Fruit fly (Drosophila melanogaster) whole organism, embryonic: ENCODE data around the gene Lasp.
A peak's percentile ranks its signal among the peaks of the same experiment; 100 is the strongest.

Source experiments
- Ada2b ChIP-seq: fragments of 200-800 bp; sonication (Bioruptor generic); IDR thresholded peaks from 2 replicates; pipeline ENCODE4 v1.3.6; 2022; ENCODE audit warnings: missing biosample characterization, missing genetic modification characterization
- Atf3 ChIP-seq: fragments of 200-800 bp; sonication (Bioruptor generic); optimal IDR thresholded peaks from 3 replicates; lab custom pipeline; 2016; ENCODE audit warnings: missing biosample characterization, missing genetic modification characterization
- Bteb2 ChIP-seq: fragments of 200-800 bp; sonication (Bioruptor generic); optimal IDR thresholded peaks from 2 replicates; lab custom pipeline; 2016; ENCODE audit warnings: missing biosample characterization, missing genetic modification characterization
- CG10209 ChIP-seq: fragments of 200-800 bp; sonication (Bioruptor generic); optimal IDR thresholded peaks from 3 replicates; lab custom pipeline; 2017; ENCODE audit warnings: missing biosample characterization, mild to moderate bottlenecking, missing genetic modification characterization, missing genetic modification reagents
- CG10462 ChIP-seq: fragments of 200-800 bp; sonication (Bioruptor generic); optimal IDR thresholded peaks from 2 replicates; lab custom pipeline; 2016; ENCODE audit warnings: missing biosample characterization, missing genetic modification characterization
- CG10654 ChIP-seq: fragments of 200-800 bp; sonication (Bioruptor generic); optimal IDR thresholded peaks from 2 replicates; lab custom pipeline; 2016; ENCODE audit warnings: missing biosample characterization, missing genetic modification characterization
- CG10959 ChIP-seq: fragments of 200-800 bp; sonication (Bioruptor generic); IDR thresholded peaks from 2 replicates; pipeline ENCODE4 v1.3.6; 2022; ENCODE audit warnings: missing biosample characterization, missing genetic modification characterization
- CG11456 ChIP-seq: fragments of 200-800 bp; sonication (Bioruptor generic); IDR thresholded peaks from 3 replicates; pipeline ENCODE4 v1.3.6; 2022; ENCODE audit warnings: missing biosample characterization, missing genetic modification characterization
- CG12219 ChIP-seq: fragments of 200-800 bp; sonication (Bioruptor generic); optimal IDR thresholded peaks from 3 replicates; lab custom pipeline; 2018; ENCODE audit warnings: missing biosample characterization, mild to moderate bottlenecking, missing genetic modification characterization
- CG12299 ChIP-seq: fragments of 200-800 bp; sonication (Bioruptor generic); optimal IDR thresholded peaks from 2 replicates; lab custom pipeline; 2018; ENCODE audit warnings: missing biosample characterization, mild to moderate bottlenecking, missing genetic modification characterization
- CG15011 ChIP-seq: fragments of 200-800 bp; sonication (Bioruptor generic); optimal IDR thresholded peaks from 3 replicates; lab custom pipeline; 2018; ENCODE audit warnings: missing biosample characterization, mild to moderate bottlenecking, missing genetic modification characterization
- CG15073 ChIP-seq: fragments of 200-800 bp; sonication (Bioruptor generic); optimal IDR thresholded peaks from 2 replicates; lab custom pipeline; 2016; ENCODE audit warnings: missing biosample characterization, missing genetic modification characterization
- CG17612 ChIP-seq: fragments of 200-800 bp; sonication (Bioruptor generic); IDR thresholded peaks from 2 replicates; pipeline ENCODE4 v1.3.6; 2022; ENCODE audit warnings: missing biosample characterization, missing genetic modification characterization
- CG1832 ChIP-seq: fragments of 200-800 bp; sonication (Bioruptor generic); optimal IDR thresholded peaks from 2 replicates; lab custom pipeline; 2017; ENCODE audit warnings: missing biosample characterization, mild to moderate bottlenecking, missing genetic modification characterization, inconsistent platforms
- CG18476 ChIP-seq: fragments of 200-800 bp; sonication (Bioruptor generic); optimal IDR thresholded peaks from 2 replicates; lab custom pipeline; 2016; ENCODE audit warnings: missing biosample characterization, mild to moderate bottlenecking, missing genetic modification characterization
- CG30431 ChIP-seq: fragments of 200-800 bp; sonication (Bioruptor generic); optimal IDR thresholded peaks from 2 replicates; lab custom pipeline; 2017; ENCODE audit warnings: missing biosample characterization, missing genetic modification characterization
- CG33213 ChIP-seq: fragments of 200-800 bp; sonication (Bioruptor generic); optimal IDR thresholded peaks from 3 replicates; lab custom pipeline; 2016; ENCODE audit warnings: missing biosample characterization, missing genetic modification characterization
- CG3838 ChIP-seq: fragments of 200-800 bp; sonication (Bioruptor generic); optimal IDR thresholded peaks from 3 replicates; lab custom pipeline; 2016; ENCODE audit warnings: missing biosample characterization, missing genetic modification characterization
- CG4617 ChIP-seq: fragments of 200-800 bp; sonication (Bioruptor generic); optimal IDR thresholded peaks from 3 replicates; lab custom pipeline; 2016; ENCODE audit warnings: missing biosample characterization, missing genetic modification characterization, borderline replicate concordance
- CG5953 ChIP-seq: fragments of 200-800 bp; sonication (Bioruptor generic); IDR thresholded peaks from 2 replicates; pipeline ENCODE4 v1.3.6; 2022; ENCODE audit warnings: missing biosample characterization, missing genetic modification characterization
- CG6813 ChIP-seq: fragments of 200-800 bp; sonication (Bioruptor generic); optimal IDR thresholded peaks from 2 replicates; lab custom pipeline; 2017; ENCODE audit warnings: missing biosample characterization, missing genetic modification characterization, mild to moderate bottlenecking, moderate library complexity, missing genetic modification reagents
- CG7357 ChIP-seq: fragments of 200-800 bp; sonication (Bioruptor generic); IDR thresholded peaks from 3 replicates; pipeline ENCODE4 v1.3.6; 2022; ENCODE audit warnings: missing biosample characterization, missing genetic modification characterization
- CG8388 ChIP-seq: fragments of 200-800 bp; sonication (Bioruptor generic); optimal IDR thresholded peaks from 2 replicates; lab custom pipeline; 2019; ENCODE audit warnings: missing biosample characterization, mild to moderate bottlenecking, missing genetic modification characterization, moderate library complexity
- CG9876 ChIP-seq: fragments of 200-800 bp; sonication (Bioruptor generic); optimal IDR thresholded peaks from 2 replicates; lab custom pipeline; 2016; ENCODE audit warnings: missing biosample characterization, missing genetic modification characterization
- Dbx ChIP-seq: fragments of 200-800 bp; sonication (Bioruptor generic); IDR thresholded peaks from 3 replicates; pipeline ENCODE4 v1.3.6; 2022; ENCODE audit warnings: missing biosample characterization, missing genetic modification characterization
- Doc2 ChIP-seq: fragments of 200-800 bp; sonication (Bioruptor generic); IDR thresholded peaks from 2 replicates; pipeline ENCODE4 v1.3.6; 2022; ENCODE audit warnings: missing biosample characterization, missing genetic modification characterization
- Gug ChIP-seq: fragments of 200-800 bp; sonication (Bioruptor generic); IDR thresholded peaks from 4 replicates; pipeline ENCODE4 v1.3.6; 2022; ENCODE audit warnings: missing biosample characterization, missing genetic modification characterization
- HHEX ChIP-seq: fragments of 200-800 bp; sonication (Bioruptor generic); optimal IDR thresholded peaks from 3 replicates; lab custom pipeline; 2017; ENCODE audit warnings: missing biosample characterization, mild to moderate bottlenecking, missing genetic modification characterization, missing genetic modification reagents
- Hr39 ChIP-seq: fragments of >200 bp; optimal IDR thresholded peaks from 2 replicates; lab custom pipeline; 2017
- Med ChIP-seq: fragments of 200-800 bp; sonication (Bioruptor generic); peaks from one replicate; lab custom pipeline; 2016; ENCODE audit warnings: missing biosample characterization, missing genetic modification characterization, mild to moderate bottlenecking, inconsistent platforms, moderate library complexity
- Meics ChIP-seq: fragments of 200-800 bp; sonication (Bioruptor generic); optimal IDR thresholded peaks from 2 replicates; lab custom pipeline; 2017; ENCODE audit warnings: missing biosample characterization, mild to moderate bottlenecking, missing genetic modification characterization
- Taf1 ChIP-seq: fragments of 200-800 bp; sonication (Bioruptor generic); IDR thresholded peaks from 2 replicates; pipeline ENCODE4 v1.3.6; 2022; ENCODE audit warnings: missing biosample characterization, missing genetic modification characterization
- ac ChIP-seq: fragments of 200-800 bp; sonication (Bioruptor generic); optimal IDR thresholded peaks from 3 replicates; lab custom pipeline; 2017; ENCODE audit warnings: missing biosample characterization, mild to moderate bottlenecking, missing genetic modification characterization
- chn ChIP-seq: fragments of 200-800 bp; sonication (Bioruptor generic); optimal IDR thresholded peaks from 2 replicates; lab custom pipeline; 2016; ENCODE audit warnings: missing biosample characterization, missing genetic modification characterization
- ci ChIP-seq: fragments of 200-800 bp; sonication (Bioruptor generic); IDR thresholded peaks from 3 replicates; pipeline ENCODE4 v1.3.6; 2022; ENCODE audit warnings: missing biosample characterization, missing genetic modification characterization
- croc ChIP-seq: fragments of 200-800 bp; sonication (Bioruptor generic); conservative IDR thresholded peaks from 3 replicates; pipeline ENCODE4 v1.3.6; 2022; ENCODE audit warnings: missing biosample characterization, missing genetic modification characterization
- esg ChIP-seq: fragments of 200-800 bp; sonication (Bioruptor generic); conservative IDR thresholded peaks from 2 replicates; pipeline ENCODE4 v1.3.6; 2022; ENCODE audit warnings: missing biosample characterization, missing genetic modification characterization
- gce ChIP-seq: fragments of 200-800 bp; sonication (Bioruptor generic); IDR thresholded peaks from 3 replicates; pipeline ENCODE4 v1.3.6; 2022; ENCODE audit warnings: missing biosample characterization, missing genetic modification characterization
- grn ChIP-seq: fragments of 200-800 bp; sonication (Bioruptor generic); optimal IDR thresholded peaks from 3 replicates; lab custom pipeline; 2017; ENCODE audit warnings: missing biosample characterization, missing genetic modification characterization
- luna ChIP-seq: fragments of 200-800 bp; sonication (Bioruptor generic); optimal IDR thresholded peaks from 2 replicates; lab custom pipeline; 2016; ENCODE audit warnings: missing biosample characterization, missing genetic modification characterization
- pnt ChIP-seq: fragments of 200-800 bp; sonication (Bioruptor generic); optimal IDR thresholded peaks from 3 replicates; lab custom pipeline; 2016; ENCODE audit warnings: missing biosample characterization, missing genetic modification characterization
- rib ChIP-seq: fragments of 200-800 bp; sonication (Bioruptor generic); IDR thresholded peaks from 2 replicates; pipeline ENCODE4 v1.3.6; 2022; ENCODE audit warnings: missing biosample characterization, missing genetic modification characterization
- salm ChIP-seq: fragments of 200-800 bp; sonication (Bioruptor generic); optimal IDR thresholded peaks from 2 replicates; lab custom pipeline; 2018; ENCODE audit warnings: missing biosample characterization, mild to moderate bottlenecking, missing genetic modification characterization
- schlank ChIP-seq: fragments of 200-800 bp; sonication (Bioruptor generic); optimal IDR thresholded peaks from 2 replicates; lab custom pipeline; 2018; ENCODE audit warnings: missing biosample characterization, mild to moderate bottlenecking, missing genetic modification characterization
- sd ChIP-seq: fragments of 200-800 bp; sonication (Bioruptor generic); optimal IDR thresholded peaks from 3 replicates; lab custom pipeline; 2018; ENCODE audit warnings: missing biosample characterization, mild to moderate bottlenecking, missing genetic modification characterization, moderate library complexity
- sens ChIP-seq: fragments of 200-800 bp; sonication (Bioruptor generic); peaks from one replicate; lab custom pipeline; 2016; ENCODE audit warnings: missing biosample characterization, missing genetic modification characterization
- slou ChIP-seq: fragments of 200-800 bp; sonication (Bioruptor generic); optimal IDR thresholded peaks from 3 replicates; lab custom pipeline; 2016; ENCODE audit warnings: missing biosample characterization, missing genetic modification characterization
- sob ChIP-seq: fragments of 200-800 bp; sonication (Bioruptor generic); IDR thresholded peaks from 2 replicates; pipeline ENCODE4 v1.3.6; 2022; ENCODE audit warnings: missing biosample characterization, missing genetic modification characterization
- sug ChIP-seq: fragments of 200-800 bp; optimal IDR thresholded peaks from 2 replicates; lab custom pipeline; 2019; ENCODE audit warnings: missing biosample characterization, mild to moderate bottlenecking, missing genetic modification characterization, moderate library complexity
- tll ChIP-seq, 2 experiments: fragments of 200-800 bp in 1 of 2; fragments of >200 bp in 1 of 2; sonication (Bioruptor generic) in 1 of 2; optimal IDR thresholded peaks; 2 replicates each; lab custom pipeline; 2017 to 2019; ENCODE audit warnings: missing biosample characterization in 2 of 2, missing genetic modification characterization in 2 of 2, mild to moderate bottlenecking in 1 of 2, moderate library complexity in 1 of 2

The Lasp gene

dm6 chr3L:16659959-16660870 is 51.3 kb downstream of the Lasp start (continued):
- TF ChIP-seq gce (GFP tag; lab: Robert Waterston, UW) (peak; percentile 90), CG18476 (peak; percentile 97), CG7357 (peak; percentile 90), Med (peak; percentile 98), ac (GFP tag; lab: Kevin White, UChicago) (peak; percentile 81), CG10209 (GFP tag; lab: Kevin White, UChicago) (peak; percentile 97), Taf1 (GFP tag; lab: Robert Waterston, UW) (peak; percentile 85), CG17612 (GFP tag; lab: Robert Waterston, UW) (peak; percentile 83), sd (tag; lab: Kevin White, UChicago) (peak; percentile 76), tll (GFP tag; optimal IDR thresholded peaks at IDR 0.05; lab: Kevin White, UChicago) (peak in 1 of 2 experiments; percentile 21), Bteb2 (GFP tag; lab: Kevin White, UChicago) (peak; percentile 89), esg (peak; percentile 94), CG8388 (peak; percentile 97), CG5953 (GFP tag; lab: Robert Waterston, UW) (peak; percentile 92), CG12299 (peak; percentile 95), ci (GFP tag; lab: Robert Waterston, UW) (peak; percentile 95), CG11456 (GFP tag; lab: Robert Waterston, UW) (peak; percentile 95), Meics (GFP tag; lab: Kevin White, UChicago) (peak; percentile 97), CG33213 (GFP tag; lab: Kevin White, UChicago) (peak; percentile 88), grn (GFP tag; lab: Kevin White, UChicago) (peak; percentile 74), CG30431 (peak; percentile 95), slou (peak; percentile 84), CG9876 (GFP tag; lab: Kevin White, UChicago) (peak; percentile 66), rib (GFP tag; lab: Robert Waterston, UW) (peak; percentile 78), Gug (GFP tag; lab: Robert Waterston, UW) (peak; percentile 97), CG4617 (GFP tag; lab: Kevin White, UChicago) (peak; percentile 78), chn (GFP tag; lab: Kevin White, UChicago) (peak; percentile 95), CG3838 (GFP tag; lab: Kevin White, UChicago) (peak; percentile 68), Atf3 (GFP tag; lab: Kevin White, UChicago) (peak; percentile 88), CG15073 (GFP tag; lab: Kevin White, UChicago) (peak; percentile 78), CG15011 (GFP tag; lab: Kevin White, UChicago) (peak; percentile 96), Ada2b (peak; percentile 91), CG10654 (GFP tag; lab: Kevin White, UChicago) (peak; percentile 95), Doc2 (peak; percentile 82), croc (GFP tag; lab: Robert Waterston, UW) (peak; percentile 93), CG6813 (GFP tag; lab: Kevin White, UChicago) (peak; percentile 95), CG10462 (GFP tag; lab: Kevin White, UChicago) (peak; percentile 91), sens (GFP tag; lab: Kevin White, UChicago) (peak; percentile 99), schlank (tag; lab: Kevin White, UChicago) (peak; percentile 88), CG1832 (GFP tag; lab: Kevin White, UChicago) (peak; percentile 48), sug (peak; percentile 88), Dbx (GFP tag; lab: Robert Waterston, UW) (peak; percentile 94), salm (tag; lab: Kevin White, UChicago) (peak; percentile 95), sob (GFP tag; lab: Robert Waterston, UW) (peak; percentile 96), HHEX (GFP tag; lab: Kevin White, UChicago) (peak; percentile 98), CG10959 (GFP tag; lab: Robert Waterston, UW) (peak; percentile 84), pnt (GFP tag; lab: Kevin White, UChicago) (peak; percentile 93), luna (GFP tag; lab: Kevin White, UChicago) (peak; percentile 73), Hr39 (lab: Kevin White, UChicago) (no peak), CG12219 (peak; percentile 91)
